Worm (Caenorhabditis elegans) whole organism, midembryonic: ENCODE data around the gene tbce-1.

ENCODE experiments used
- T22C8.4 ChIP-seq: fragments of 200-800 bp; sonication (Bioruptor generic); IDR thresholded peaks from 2 replicates; pipeline ENCODE4 v1.3.6; 2022; ENCODE audit warnings: missing genetic modification characterization, missing compliant biosample characterization
- cog-1 ChIP-seq: sonication (generic microtip); optimal IDR thresholded peaks from 2 replicates; lab custom pipeline; 2016; ENCODE audit warnings: missing genetic modification characterization, missing compliant biosample characterization
- flt-1 ChIP-seq: fragments of 200-800 bp; sonication (Bioruptor generic); IDR thresholded peaks from 2 replicates; pipeline ENCODE4 v1.3.6; 2022; ENCODE audit warnings: missing genetic modification characterization, missing compliant biosample characterization
- klf-2 ChIP-seq: fragments of 200-800 bp; sonication (Bioruptor generic); conservative IDR thresholded peaks from 2 replicates; pipeline ENCODE4 v1.3.6; 2022; ENCODE audit warnings: missing genetic modification reagents, missing genetic modification characterization, missing compliant biosample characterization
- med-1 ChIP-seq: sonication (generic microtip); optimal IDR thresholded peaks from 2 replicates; lab custom pipeline; 2017; ENCODE audit warnings: missing genetic modification characterization, mild to moderate bottlenecking, missing compliant biosample characterization, antibody characterized with exemption, missing genetic modification reagents; ENCODE audit not compliant: insufficient read depth
- ref-1 ChIP-seq: fragments of 200-800 bp; sonication (Bioruptor generic); conservative IDR thresholded peaks from 2 replicates; pipeline ENCODE4 v1.3.6; 2022; ENCODE audit warnings: missing genetic modification reagents, missing genetic modification characterization, missing compliant biosample characterization
- tab-1 ChIP-seq: fragments of 200-800 bp; sonication (Bioruptor generic); IDR thresholded peaks from 2 replicates; pipeline ENCODE4 v1.3.6; 2022; ENCODE audit warnings: missing genetic modification characterization, missing compliant biosample characterization
- ztf-23 ChIP-seq: fragments of 200-800 bp; sonication (Bioruptor generic); IDR thresholded peaks from 2 replicates; pipeline ENCODE4 v1.3.6; 2022; ENCODE audit warnings: missing genetic modification reagents, missing genetic modification characterization, missing compliant biosample characterization
- ztf-29 ChIP-seq: fragments of 200-800 bp; sonication (Bioruptor generic); IDR thresholded peaks from 2 replicates; pipeline ENCODE4 v1.3.6; 2022; ENCODE audit warnings: missing genetic modification reagents, missing genetic modification characterization, missing compliant biosample characterization

The tbce-1 gene

DNA sequence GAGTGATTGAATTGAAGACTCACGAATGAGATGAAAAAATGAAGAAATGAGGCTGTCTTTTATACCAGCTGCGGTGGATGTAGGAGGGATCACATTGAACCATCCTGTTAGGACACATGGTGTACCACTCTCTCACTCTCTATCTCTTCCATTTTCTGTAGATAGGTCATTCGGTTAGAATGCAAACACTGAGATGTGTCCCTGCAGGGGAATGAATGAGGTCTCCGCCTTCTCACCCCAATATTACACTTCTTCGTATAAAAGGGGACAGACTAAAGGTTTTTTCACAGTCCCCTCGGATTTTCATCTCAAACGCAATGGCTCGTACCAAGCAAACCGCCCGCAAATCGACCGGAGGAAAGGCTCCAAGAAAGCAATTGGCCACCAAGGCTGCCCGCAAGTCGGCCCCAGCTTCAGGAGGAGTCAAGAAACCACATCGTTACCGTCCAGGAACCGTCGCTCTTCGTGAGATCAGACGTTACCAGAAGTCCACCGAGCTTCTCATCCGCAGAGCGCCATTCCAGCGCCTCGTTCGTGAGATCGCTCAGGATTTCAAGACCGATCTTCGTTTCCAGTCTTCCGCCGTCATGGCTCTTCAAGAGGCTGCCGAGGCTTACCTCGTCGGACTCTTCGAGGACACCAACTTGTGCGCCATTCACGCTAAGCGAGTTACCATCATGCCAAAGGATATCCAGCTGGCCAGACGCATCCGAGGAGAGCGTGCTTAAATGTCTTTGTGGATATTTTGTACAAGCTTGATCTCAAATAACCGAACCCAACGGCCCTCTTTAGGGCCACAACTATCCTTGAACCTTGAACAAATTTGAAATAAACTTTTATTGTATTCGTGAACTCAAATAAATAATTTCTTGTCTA lies 39.7 kb downstream of the tbce-1 start, which contains the start of gene his-32:
his-32 (plus strand) TSS at position 318 of the 876 bp plus-strand sequence.
- TF ChIP-seq flt-1 (GFP tag; lab: Robert Waterston, UW) (peak; percentile 86), med-1 (GFP tag; lab: Kevin White, UChicago) (no peak), klf-2 (GFP tag; lab: Robert Waterston, UW) (no peak), ref-1 (GFP tag; lab: Robert Waterston, UW) (no peak; the same call in 1 of the 2 replicates), T22C8.4 (GFP tag; lab: Robert Waterston, UW) (no peak), ztf-23 (GFP tag; lab: Robert Waterston, UW) (no peak), cog-1 (tag; lab: Kevin White, UChicago) (peak; percentile 87), ztf-29 (peak; percentile 14; the same call in 1 of the 2 replicates), tab-1 (GFP tag; lab: Robert Waterston, UW) (no peak)

ce11 chrIV:8339636-8340035 lies 45.1 kb downstream of the tbce-1 start, which contains the start of gene lgc-6:
lgc-6 (plus strand) TSS chrIV:8339936.
- TF ChIP-seq T22C8.4 (GFP tag; lab: Robert Waterston, UW) (no peak), flt-1 (GFP tag; lab: Robert Waterston, UW) (no peak), ztf-23 (GFP tag; lab: Robert Waterston, UW) (no peak), cog-1 (tag; lab: Kevin White, UChicago) (no peak), ztf-29 (no peak), tab-1 (GFP tag; lab: Robert Waterston, UW) (no peak), med-1 (GFP tag; lab: Kevin White, UChicago) (no peak), klf-2 (GFP tag; lab: Robert Waterston, UW) (no peak), ref-1 (GFP tag; lab: Robert Waterston, UW) (no peak)

DNA sequence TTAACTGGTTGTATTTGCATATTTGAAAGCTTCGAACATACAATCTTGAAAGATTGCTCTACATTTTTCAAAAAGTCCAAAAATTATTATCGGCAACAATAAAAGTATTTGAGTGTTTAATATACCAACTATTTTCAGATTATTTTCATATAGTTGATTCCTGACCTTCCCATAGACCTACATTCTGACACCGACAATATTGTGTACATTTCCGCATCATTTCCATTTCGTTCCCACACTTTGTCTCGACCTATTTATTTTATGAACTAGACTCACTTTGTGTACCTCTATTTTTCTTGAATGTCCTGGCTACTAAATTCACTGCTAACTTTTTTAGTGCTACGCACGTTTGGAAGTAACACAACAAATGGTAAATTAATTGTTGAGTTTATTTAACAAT lies 47.9 kb downstream of the tbce-1 start, which contains the start of gene lgc-5:
lgc-5 (plus strand) TSS at position 301 of the 400 bp plus-strand sequence.
- TF ChIP-seq klf-2 (GFP tag; lab: Robert Waterston, UW) (no peak), tab-1 (GFP tag; lab: Robert Waterston, UW) (no peak), flt-1 (GFP tag; lab: Robert Waterston, UW) (no peak), ztf-29 (no peak), cog-1 (tag; lab: Kevin White, UChicago) (no peak), T22C8.4 (GFP tag; lab: Robert Waterston, UW) (no peak), ref-1 (GFP tag; lab: Robert Waterston, UW) (no peak), med-1 (GFP tag; lab: Kevin White, UChicago) (no peak)

- TF ChIP-seq ztf-23 (GFP tag; lab: Robert Waterston, UW) (no peak), klf-2 (GFP tag; lab: Robert Waterston, UW) (no peak), T22C8.4 (GFP tag; lab: Robert Waterston, UW) (no peak), ztf-29 (no peak), flt-1 (GFP tag; lab: Robert Waterston, UW) (no peak), cog-1 (tag; lab: Kevin White, UChicago) (no peak), tab-1 (GFP tag; lab: Robert Waterston, UW) (no peak), med-1 (GFP tag; lab: Kevin White, UChicago) (no peak)
Observed at ce11 chrIV:8345518-8345917, 51.0 kb downstream of the tbce-1 start, which contains the start of gene F17E9.5. F17E9.5 (plus strand) TSS chrIV:8345818.
